Worm (Caenorhabditis elegans): ENCODE results near the gene ZK666.14.

- no peak for TF ChIP-seq him-1 (tag; optimal IDR thresholded peaks at IDR 0.05)
- no peak for TF ChIP-seq dao-5 (tag; optimal IDR thresholded peaks at IDR 0.05)
Observed at ce11 chrII:10545213-10545612, 50.6 kb downstream of the ZK666.14 start.

All from whole organism, L4/young adult.